Fruit fly (Drosophila melanogaster) whole organism, embryonic: ENCODE results near the gene cass.

Experiments used
- Aef1 ChIP-seq: fragments of 200-800 bp; sonication (Bioruptor generic); IDR thresholded peaks from 3 replicates; pipeline ENCODE4 v1.3.6; 2022; ENCODE audit warnings: missing biosample characterization, missing genetic modification characterization
- Atf3 ChIP-seq: fragments of 200-800 bp; sonication (Bioruptor generic); optimal IDR thresholded peaks from 3 replicates; lab custom pipeline; 2016; ENCODE audit warnings: missing biosample characterization, missing genetic modification characterization
- CG10654 ChIP-seq: fragments of 200-800 bp; sonication (Bioruptor generic); optimal IDR thresholded peaks from 2 replicates; lab custom pipeline; 2016; ENCODE audit warnings: missing biosample characterization, missing genetic modification characterization
- CG10979 ChIP-seq: fragments of 200-800 bp; sonication (Bioruptor generic); optimal IDR thresholded peaks from 2 replicates; lab custom pipeline; 2018; ENCODE audit warnings: missing biosample characterization, mild to moderate bottlenecking, missing genetic modification characterization, moderate library complexity
- CG11456 ChIP-seq: fragments of 200-800 bp; sonication (Bioruptor generic); IDR thresholded peaks from 3 replicates; pipeline ENCODE4 v1.3.6; 2022; ENCODE audit warnings: missing biosample characterization, missing genetic modification characterization
- CG12299 ChIP-seq: fragments of 200-800 bp; sonication (Bioruptor generic); optimal IDR thresholded peaks from 2 replicates; lab custom pipeline; 2018; ENCODE audit warnings: missing biosample characterization, mild to moderate bottlenecking, missing genetic modification characterization
- CG12769 ChIP-seq: fragments of 200-800 bp; sonication (Bioruptor generic); optimal IDR thresholded peaks from 2 replicates; lab custom pipeline; 2019; ENCODE audit warnings: missing biosample characterization, mild to moderate bottlenecking, missing genetic modification characterization, moderate library complexity
- CG14710 ChIP-seq: fragments of 200-800 bp; sonication (Bioruptor generic); optimal IDR thresholded peaks from 3 replicates; lab custom pipeline; 2019; ENCODE audit warnings: missing biosample characterization, mild to moderate bottlenecking, missing genetic modification characterization, moderate library complexity
- CG1647 ChIP-seq: fragments of 200-800 bp; sonication (Bioruptor generic); optimal IDR thresholded peaks from 3 replicates; lab custom pipeline; 2016; ENCODE audit warnings: missing biosample characterization, missing genetic modification characterization
- CG17612 ChIP-seq: fragments of 200-800 bp; sonication (Bioruptor generic); IDR thresholded peaks from 2 replicates; pipeline ENCODE4 v1.3.6; 2022; ENCODE audit warnings: missing biosample characterization, missing genetic modification characterization
- CG18011 ChIP-seq: fragments of 200-800 bp; sonication (Bioruptor generic); optimal IDR thresholded peaks from 2 replicates; lab custom pipeline; 2017; ENCODE audit warnings: missing biosample characterization, missing genetic modification characterization, mild to moderate bottlenecking, moderate library complexity, missing genotype
- CG2875 ChIP-seq: fragments of 200-800 bp; sonication (Bioruptor generic); optimal IDR thresholded peaks from 2 replicates; lab custom pipeline; 2017; ENCODE audit warnings: missing biosample characterization, mild to moderate bottlenecking, missing genetic modification characterization, missing genetic modification reagents
- CG31388 ChIP-seq: fragments of 200-800 bp; sonication (Bioruptor generic); optimal IDR thresholded peaks from 2 replicates; lab custom pipeline; 2016; ENCODE audit warnings: missing biosample characterization, missing genetic modification characterization
- CG3726 ChIP-seq: fragments of 200-800 bp; sonication (Bioruptor generic); IDR thresholded peaks from 3 replicates; pipeline ENCODE4, ENCODE4 v1.3.6; 2022; ENCODE audit warnings: missing biosample characterization, missing genetic modification characterization
- CG3838 ChIP-seq: fragments of 200-800 bp; sonication (Bioruptor generic); optimal IDR thresholded peaks from 3 replicates; lab custom pipeline; 2016; ENCODE audit warnings: missing biosample characterization, missing genetic modification characterization
- CG4360 ChIP-seq: fragments of 200-800 bp; sonication (Bioruptor generic); IDR thresholded peaks from 2 replicates; pipeline ENCODE4 v1.3.6; 2022; ENCODE audit warnings: missing biosample characterization, missing genetic modification characterization
- CG4424 ChIP-seq: fragments of 200-800 bp; sonication (Bioruptor generic); optimal IDR thresholded peaks from 3 replicates; lab custom pipeline; 2016; ENCODE audit warnings: missing biosample characterization, missing genetic modification characterization
- CG6813 ChIP-seq: fragments of 200-800 bp; sonication (Bioruptor generic); optimal IDR thresholded peaks from 2 replicates; lab custom pipeline; 2017; ENCODE audit warnings: missing biosample characterization, missing genetic modification characterization, mild to moderate bottlenecking, moderate library complexity, missing genetic modification reagents
- CG7372 ChIP-seq: fragments of 200-800 bp; sonication (Bioruptor generic); IDR thresholded peaks from 2 replicates; pipeline ENCODE4 v1.3.6; 2022; ENCODE audit warnings: missing biosample characterization, missing genetic modification characterization
- CG7745 ChIP-seq: fragments of 200-800 bp; sonication (Bioruptor generic); optimal IDR thresholded peaks from 2 replicates; lab custom pipeline; 2018; ENCODE audit warnings: missing biosample characterization, mild to moderate bottlenecking, missing genetic modification characterization, moderate library complexity
- D ChIP-seq, 2 experiments: fragments of 200-800 bp in 1 of 2; fragments of >200 bp in 1 of 2; sonication (Bioruptor generic) in 1 of 2; optimal IDR thresholded peaks; 2 replicates in 1 of 2; 3 replicates in 1 of 2; lab custom pipeline; 2017; ENCODE audit warnings: mild to moderate bottlenecking in 1 of 2, missing biosample characterization in 1 of 2, missing genetic modification characterization in 1 of 2, missing genetic modification reagents in 1 of 2
- Gsc ChIP-seq: fragments of 200-800 bp; sonication (Bioruptor generic); IDR thresholded peaks from 2 replicates; pipeline ENCODE4 v1.3.6; 2022; ENCODE audit warnings: missing biosample characterization, missing genetic modification characterization
- Meics ChIP-seq: fragments of 200-800 bp; sonication (Bioruptor generic); optimal IDR thresholded peaks from 2 replicates; lab custom pipeline; 2017; ENCODE audit warnings: missing biosample characterization, mild to moderate bottlenecking, missing genetic modification characterization
- Poxn ChIP-seq: fragments of 200-800 bp; sonication (Bioruptor generic); IDR thresholded peaks from 2 replicates; pipeline ENCODE4 v1.3.6; 2022; ENCODE audit warnings: missing biosample characterization, missing genetic modification characterization
- Ptx1 ChIP-seq: fragments of 200-800 bp; sonication (Bioruptor generic); IDR thresholded peaks from 2 replicates; pipeline ENCODE4 v1.3.6; 2022; ENCODE audit warnings: missing biosample characterization, missing genetic modification characterization
- abd-A ChIP-seq: fragments of 200-800 bp; sonication (Bioruptor generic); optimal IDR thresholded peaks from 3 replicates; lab custom pipeline; 2019; ENCODE audit warnings: missing biosample characterization, mild to moderate bottlenecking, missing genetic modification characterization, moderate library complexity
- aop ChIP-seq: fragments of 200-800 bp; sonication (Bioruptor generic); IDR thresholded peaks from 2 replicates; pipeline ENCODE4 v1.3.6; 2022; ENCODE audit warnings: missing biosample characterization, missing genetic modification characterization
- bbx ChIP-seq: fragments of 200-800 bp; sonication (Bioruptor generic); IDR thresholded peaks from 2 replicates; pipeline ENCODE4 v1.3.6; 2022; ENCODE audit warnings: missing biosample characterization, missing genetic modification characterization; ENCODE audit not compliant: partially characterized antibody
- cato ChIP-seq: fragments of 200-800 bp; sonication (Bioruptor generic); optimal IDR thresholded peaks from 2 replicates; lab custom pipeline; 2016; ENCODE audit warnings: missing biosample characterization, missing genetic modification characterization, borderline replicate concordance
- chn ChIP-seq: fragments of 200-800 bp; sonication (Bioruptor generic); optimal IDR thresholded peaks from 2 replicates; lab custom pipeline; 2016; ENCODE audit warnings: missing biosample characterization, missing genetic modification characterization
- croc ChIP-seq: fragments of 200-800 bp; sonication (Bioruptor generic); conservative IDR thresholded peaks from 3 replicates; pipeline ENCODE4 v1.3.6; 2022; ENCODE audit warnings: missing biosample characterization, missing genetic modification characterization
- cwo ChIP-seq: fragments of 200-800 bp; sonication (Bioruptor generic); optimal IDR thresholded peaks from 3 replicates; lab custom pipeline; 2017; ENCODE audit warnings: missing biosample characterization, missing genetic modification characterization, mild to moderate bottlenecking, moderate library complexity, missing genetic modification reagents
- disco-r ChIP-seq: fragments of 200-800 bp; sonication (Bioruptor generic); optimal IDR thresholded peaks from 2 replicates; lab custom pipeline; 2016; ENCODE audit warnings: missing biosample characterization, missing genetic modification characterization
- dm ChIP-seq: fragments of 200-800 bp; sonication (Bioruptor generic); optimal IDR thresholded peaks from 3 replicates; lab custom pipeline; 2016; ENCODE audit warnings: missing biosample characterization, missing genetic modification characterization
- exex ChIP-seq: fragments of 200-800 bp; sonication (Bioruptor generic); optimal IDR thresholded peaks from 4 replicates; lab custom pipeline; 2018; ENCODE audit warnings: missing biosample characterization, mild to moderate bottlenecking, missing genetic modification characterization, moderate library complexity
- lab ChIP-seq: fragments of 200-800 bp; sonication (Bioruptor generic); optimal IDR thresholded peaks from 3 replicates; lab custom pipeline; 2017; ENCODE audit warnings: missing biosample characterization, missing genetic modification characterization, mild to moderate bottlenecking, moderate library complexity, missing genetic modification reagents
- nom ChIP-seq: fragments of 200-800 bp; sonication (Bioruptor generic); optimal IDR thresholded peaks from 2 replicates; lab custom pipeline; 2017; ENCODE audit warnings: missing biosample characterization, missing genetic modification characterization, mild to moderate bottlenecking, moderate library complexity, missing genetic modification reagents
- p53 ChIP-seq: fragments of 200-800 bp; sonication (Bioruptor generic); optimal IDR thresholded peaks from 2 replicates; lab custom pipeline; 2016; ENCODE audit warnings: missing biosample characterization, missing genetic modification characterization
- pita ChIP-seq: fragments of 200-800 bp; sonication (Bioruptor generic); optimal IDR thresholded peaks from 2 replicates; lab custom pipeline; 2017; ENCODE audit warnings: missing biosample characterization, mild to moderate bottlenecking, missing genetic modification characterization
- pzg ChIP-seq: fragments of 200-800 bp; sonication (Bioruptor generic); optimal IDR thresholded peaks from 3 replicates; lab custom pipeline; 2018; ENCODE audit warnings: missing biosample characterization, mild to moderate bottlenecking, missing genetic modification characterization, moderate library complexity
- row ChIP-seq: fragments of 200-800 bp; sonication (Bioruptor generic); IDR thresholded peaks from 3 replicates; pipeline ENCODE4 v1.3.6; 2022; ENCODE audit warnings: missing biosample characterization, missing genetic modification characterization
- run ChIP-seq: fragments of 200-800 bp; sonication (Bioruptor generic); optimal IDR thresholded peaks from 3 replicates; lab custom pipeline; 2018; ENCODE audit warnings: missing biosample characterization, mild to moderate bottlenecking, missing genetic modification characterization
- sens ChIP-seq: fragments of 200-800 bp; sonication (Bioruptor generic); peaks from one replicate; lab custom pipeline; 2016; ENCODE audit warnings: missing biosample characterization, missing genetic modification characterization
- shn ChIP-seq: fragments of 200-800 bp; sonication (Bioruptor generic); optimal IDR thresholded peaks from 3 replicates; lab custom pipeline; 2016; ENCODE audit warnings: missing biosample characterization, missing genetic modification characterization
- sug ChIP-seq: fragments of 200-800 bp; optimal IDR thresholded peaks from 2 replicates; lab custom pipeline; 2019; ENCODE audit warnings: missing biosample characterization, mild to moderate bottlenecking, missing genetic modification characterization, moderate library complexity
- tll ChIP-seq, 2 experiments: fragments of 200-800 bp in 1 of 2; fragments of >200 bp in 1 of 2; sonication (Bioruptor generic) in 1 of 2; optimal IDR thresholded peaks; 2 replicates each; lab custom pipeline; 2017 to 2019; ENCODE audit warnings: missing biosample characterization in 2 of 2, missing genetic modification characterization in 2 of 2, mild to moderate bottlenecking in 1 of 2, moderate library complexity in 1 of 2
- toy ChIP-seq: fragments of 200-800 bp; sonication (Bioruptor generic); IDR thresholded peaks from 2 replicates; pipeline ENCODE4 v1.3.6; 2022; ENCODE audit warnings: missing biosample characterization, missing genetic modification characterization
- unpg ChIP-seq: fragments of 200-800 bp; sonication (Bioruptor generic); optimal IDR thresholded peaks from 3 replicates; lab custom pipeline; 2018; ENCODE audit warnings: missing biosample characterization, mild to moderate bottlenecking, missing genetic modification characterization, moderate library complexity

Gene cass

dm6 chr2L:17449608-17450504 lies 27.8 kb downstream of the cass start, which contains the start of gene dl (continued):
- TF ChIP-seq Poxn (GFP tag; lab: Robert Waterston, UW) (no peak), CG31388 (no peak), CG4360 (GFP tag; lab: Robert Waterston, UW) (no peak), D (optimal IDR thresholded peaks at IDR 0.05; lab: Kevin White, UChicago) (no peak), D (GFP tag; optimal IDR thresholded peaks at IDR 0.05; lab: Kevin White, UChicago) (no peak), Meics (GFP tag; lab: Kevin White, UChicago) (peak; percentile 6), row (GFP tag; lab: Robert Waterston, UW) (peak; percentile 55; the same call in 2 of the 3 replicates), croc (no peak), CG7745 (tag; lab: Kevin White, UChicago) (no peak), sug (no peak), CG11456 (GFP tag; lab: Robert Waterston, UW) (0 out of 3 replicates have a peak, but pooled peaks have one; percentile 7), CG14710 (tag; lab: Kevin White, UChicago) (no peak), nom (GFP tag; lab: Kevin White, UChicago) (peak; percentile 18), cato (GFP tag; lab: Kevin White, UChicago) (no peak), CG12769 (tag; lab: Kevin White, UChicago) (peak; percentile 61), sens (GFP tag; lab: Kevin White, UChicago) (peak; percentile 80), bbx (GFP tag; lab: Robert Waterston, UW) (no peak), p53 (GFP tag; lab: Kevin White, UChicago) (no peak), Aef1 (no peak), CG2875 (GFP tag; lab: Kevin White, UChicago) (no peak), tll (GFP tag; optimal IDR thresholded peaks at IDR 0.05; lab: Kevin White, UChicago) (no peak), unpg (GFP tag; lab: Kevin White, UChicago) (no peak), CG7372 (GFP tag; lab: Robert Waterston, UW) (no peak), CG4424 (GFP tag; lab: Kevin White, UChicago) (peak; percentile 11), chn (no peak), CG12299 (tag; lab: Kevin White, UChicago) (no peak), CG10654 (GFP tag; lab: Kevin White, UChicago) (no peak), Gsc (GFP tag; lab: Robert Waterston, UW) (no peak), CG1647 (GFP tag; lab: Kevin White, UChicago) (no peak), shn (GFP tag; lab: Kevin White, UChicago) (no peak), toy (GFP tag; lab: Robert Waterston, UW) (no peak), disco-r (GFP tag; lab: Kevin White, UChicago) (no peak), dm (GFP tag; lab: Kevin White, UChicago) (no peak), CG17612 (no peak), CG3838 (GFP tag; lab: Kevin White, UChicago) (no peak), CG6813 (GFP tag; lab: Kevin White, UChicago) (no peak), CG18011 (GFP tag; lab: Kevin White, UChicago) (no peak), lab (GFP tag; lab: Kevin White, UChicago) (peak; percentile 40), run (tag; lab: Kevin White, UChicago) (no peak), aop (GFP tag; lab: Robert Waterston, UW) (no peak), Ptx1 (GFP tag; lab: Robert Waterston, UW) (peak; percentile 20; the same call in 1 of the 2 replicates), exex (tag; lab: Kevin White, UChicago) (peak; percentile 95), abd-A (tag; lab: Kevin White, UChicago) (peak; percentile 69), pita (no peak), CG3726 (no peak), pzg (GFP tag; lab: Kevin White, UChicago) (peak; percentile 3), CG10979 (no peak), Atf3 (GFP tag; lab: Kevin White, UChicago) (no peak), cwo (GFP tag; lab: Kevin White, UChicago) (no peak)
